Worm (Caenorhabditis elegans) whole organism, late embryonic: ENCODE data around the gene F18C5.9.
A peak's percentile ranks its signal among the peaks of the same experiment; 100 is the strongest.

Experiments
- K09A11.1 ChIP-seq: sonication (generic microtip); optimal IDR thresholded peaks from 2 replicates; lab custom pipeline; 2017; ENCODE audit warnings: antibody characterized with exemption, mild to moderate bottlenecking, missing genetic modification characterization, missing compliant biosample characterization; ENCODE audit not compliant: insufficient read depth
- T23F11.4 ChIP-seq: fragments of 200-800 bp; sonication (Bioruptor generic); optimal IDR thresholded peaks from 2 replicates; lab custom pipeline; 2018; ENCODE audit warnings: mild to moderate bottlenecking, missing genetic modification characterization, missing compliant biosample characterization
- Y22D7AL.16 ChIP-seq: sonication (generic microtip); optimal IDR thresholded peaks from 2 replicates; lab custom pipeline; 2016; ENCODE audit warnings: missing genetic modification characterization, missing compliant biosample characterization
- ceh-19 ChIP-seq: fragments of 200-800 bp; sonication (Bioruptor generic); optimal IDR thresholded peaks from 2 replicates; lab custom pipeline; 2018; ENCODE audit warnings: mild to moderate bottlenecking, missing genetic modification characterization, missing compliant biosample characterization
- ceh-2 ChIP-seq: sonication (generic microtip); optimal IDR thresholded peaks from 2 replicates; lab custom pipeline; 2016; ENCODE audit warnings: missing genotype, missing genetic modification characterization, missing compliant biosample characterization
- ceh-22 ChIP-seq: sonication (generic microtip); optimal IDR thresholded peaks from 2 replicates; lab custom pipeline; 2017; ENCODE audit warnings: missing biosample characterization, missing genetic modification characterization
- ceh-24 ChIP-seq: sonication (generic microtip); optimal IDR thresholded peaks from 2 replicates; lab custom pipeline; 2016; ENCODE audit warnings: mild to moderate bottlenecking, missing genetic modification characterization, missing compliant biosample characterization
- ceh-31 ChIP-seq: sonication (generic microtip); optimal IDR thresholded peaks from 2 replicates; lab custom pipeline; 2016; ENCODE audit warnings: missing genetic modification characterization, missing compliant biosample characterization
- ceh-45 ChIP-seq: fragments of 200-800 bp; sonication (Bioruptor generic); IDR thresholded peaks from 2 replicates; pipeline ENCODE4 v1.3.6; 2022; ENCODE audit warnings: missing genetic modification reagents, missing genetic modification characterization, missing compliant biosample characterization
- ceh-48 ChIP-seq: sonication (generic microtip); optimal IDR thresholded peaks from 2 replicates; lab custom pipeline; 2016; ENCODE audit warnings: missing genetic modification characterization, inconsistent platforms, missing compliant biosample characterization
- ceh-6 ChIP-seq: fragments of 200-800 bp; sonication (Bioruptor generic); optimal IDR thresholded peaks from 2 replicates; lab custom pipeline; 2018; ENCODE audit warnings: mild to moderate bottlenecking, missing genetic modification characterization, missing compliant biosample characterization
- dmd-4 ChIP-seq: sonication (generic microtip); optimal IDR thresholded peaks from 2 replicates; lab custom pipeline; 2016; ENCODE audit warnings: borderline replicate concordance, missing genetic modification characterization, missing compliant biosample characterization
- elt-2 ChIP-seq: sonication (generic microtip); optimal IDR thresholded peaks from 2 replicates; lab custom pipeline; 2016; ENCODE audit warnings: missing genetic modification reagents, missing genetic modification characterization, missing compliant biosample characterization
- fax-1 ChIP-seq: sonication (generic microtip); optimal IDR thresholded peaks from 2 replicates; lab custom pipeline; 2016; ENCODE audit warnings: missing genotype, missing genetic modification characterization, missing compliant biosample characterization
- fkh-10 ChIP-seq: fragments of 150-350 bp; optimal IDR thresholded peaks from 2 replicates; lab custom pipeline; 2014; ENCODE audit warnings: missing biosample characterization, missing genetic modification reagents, missing genetic modification characterization
- fkh-6 ChIP-seq: sonication (generic microtip); optimal IDR thresholded peaks from 2 replicates; lab custom pipeline; 2016; ENCODE audit warnings: missing genetic modification characterization, missing compliant biosample characterization
- gmeb-2 ChIP-seq: sonication (generic microtip); optimal IDR thresholded peaks from 2 replicates; lab custom pipeline; 2016; ENCODE audit warnings: missing genetic modification characterization, inconsistent platforms, missing compliant biosample characterization
- hlh-15 ChIP-seq: sonication (generic microtip); optimal IDR thresholded peaks from 2 replicates; lab custom pipeline; 2016; ENCODE audit warnings: missing genetic modification characterization, missing compliant biosample characterization
- hlh-6 ChIP-seq: sonication (generic microtip); optimal IDR thresholded peaks from 2 replicates; lab custom pipeline; 2016; ENCODE audit warnings: missing genotype, missing genetic modification characterization, missing compliant biosample characterization
- hlh-8 ChIP-seq: sonication (generic microtip); optimal IDR thresholded peaks from 2 replicates; lab custom pipeline; 2016; ENCODE audit warnings: missing genotype, missing genetic modification characterization, missing compliant biosample characterization
- nfya-1 ChIP-seq: sonication (generic microtip); optimal IDR thresholded peaks from 2 replicates; lab custom pipeline; 2017; ENCODE audit warnings: missing genetic modification characterization, mild to moderate bottlenecking, missing compliant biosample characterization, antibody characterized with exemption, moderate library complexity
- nhr-11 ChIP-seq: fragments of 150-350 bp; optimal IDR thresholded peaks from 2 replicates; lab custom pipeline; 2014; ENCODE audit warnings: missing biosample characterization, missing genetic modification characterization
- npax-4 ChIP-seq: sonication (generic microtip); optimal IDR thresholded peaks from 2 replicates; lab custom pipeline; 2016; ENCODE audit warnings: missing genetic modification characterization, missing compliant biosample characterization
- pag-3 ChIP-seq: sonication (generic microtip); optimal IDR thresholded peaks from 2 replicates; lab custom pipeline; 2016; ENCODE audit warnings: missing compliant biosample characterization, missing genetic modification characterization, borderline replicate concordance
- pat-9 ChIP-seq: fragments of 200-800 bp; sonication (Bioruptor generic); optimal IDR thresholded peaks from 2 replicates; lab custom pipeline; 2018; ENCODE audit warnings: mild to moderate bottlenecking, missing genetic modification characterization, moderate library complexity, missing compliant biosample characterization
- pha-2 ChIP-seq: sonication (generic microtip); optimal IDR thresholded peaks from 2 replicates; lab custom pipeline; 2017; ENCODE audit warnings: mild to moderate bottlenecking, missing genetic modification characterization, missing compliant biosample characterization
- pqm-1 ChIP-seq: sonication (generic microtip); optimal IDR thresholded peaks from 2 replicates; lab custom pipeline; 2016; ENCODE audit warnings: missing genetic modification characterization, missing compliant biosample characterization
- pros-1 ChIP-seq: fragments of 150-350 bp; optimal IDR thresholded peaks from 2 replicates; lab custom pipeline; 2014; ENCODE audit warnings: missing biosample characterization, missing genetic modification reagents, missing genetic modification characterization
- rnt-1 ChIP-seq: sonication (generic microtip); optimal IDR thresholded peaks from 2 replicates; lab custom pipeline; 2016; ENCODE audit warnings: missing genetic modification characterization, missing compliant biosample characterization
- sdc-2 ChIP-seq: sonication (generic microtip); optimal IDR thresholded peaks from 2 replicates; lab custom pipeline; 2016; ENCODE audit warnings: missing genotype, missing genetic modification characterization, missing compliant biosample characterization
- syd-9 ChIP-seq: sonication (generic microtip); optimal IDR thresholded peaks from 2 replicates; lab custom pipeline; 2016; ENCODE audit warnings: mild to moderate bottlenecking, missing genetic modification characterization, moderate library complexity, missing compliant biosample characterization
- tbx-7 ChIP-seq: sonication (generic microtip); optimal IDR thresholded peaks from 2 replicates; lab custom pipeline; 2016; ENCODE audit warnings: missing genotype, missing genetic modification characterization, missing compliant biosample characterization
- ttx-3 ChIP-seq: sonication (generic microtip); optimal IDR thresholded peaks from 2 replicates; lab custom pipeline; 2016; ENCODE audit warnings: missing genetic modification reagents, missing genetic modification characterization, missing compliant biosample characterization
- unc-42 ChIP-seq: sonication (generic microtip); optimal IDR thresholded peaks from 2 replicates; lab custom pipeline; 2016; ENCODE audit warnings: missing genotype, missing genetic modification characterization, missing compliant biosample characterization
- unc-55 ChIP-seq: sonication (generic microtip); optimal IDR thresholded peaks from 2 replicates; lab custom pipeline; 2017; ENCODE audit warnings: missing biosample characterization, missing genetic modification reagents, missing genetic modification characterization
- unc-86 ChIP-seq: sonication (generic microtip); optimal IDR thresholded peaks from 2 replicates; lab custom pipeline; 2016; ENCODE audit warnings: missing genetic modification characterization, missing compliant biosample characterization
- zip-5 ChIP-seq: sonication (generic microtip); optimal IDR thresholded peaks from 2 replicates; lab custom pipeline; 2016; ENCODE audit warnings: missing genetic modification characterization, missing compliant biosample characterization

The F18C5.9 gene

DNA sequence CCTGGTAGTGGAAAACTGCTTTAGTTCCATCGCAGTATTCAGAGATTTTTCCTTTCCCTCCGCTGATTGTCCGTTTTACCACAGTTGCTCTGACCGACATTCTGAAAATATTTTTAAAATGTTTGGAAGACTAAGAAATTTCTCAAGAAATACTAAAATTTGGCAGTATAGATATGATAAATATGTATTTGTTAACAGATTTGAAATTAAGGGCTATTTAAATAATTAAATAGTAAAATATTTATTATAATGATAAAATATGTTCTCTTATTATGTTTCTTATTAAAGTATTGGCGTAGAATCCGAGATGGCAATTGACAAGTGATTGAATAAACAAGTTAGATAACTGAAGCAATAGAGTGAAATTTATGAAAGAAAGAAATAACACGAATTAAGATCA lies 27.2 kb downstream of the F18C5.9 start, which contains the start of gene aipr-1:
aipr-1 (minus strand) TSS at position 101 of the 400 bp plus-strand sequence.
- no peak for TF ChIP-seq syd-9 (tag; lab: Kevin White, UChicago)
- no peak for TF ChIP-seq rnt-1 (tag; lab: Kevin White, UChicago)
- TF ChIP-seq elt-2 (tag; lab: Kevin White, UChicago): no peak
- TF ChIP-seq zip-5: no peak
- no peak for TF ChIP-seq nhr-11 (tag; lab: Kevin White, UChicago)
- TF ChIP-seq pros-1 (tag; lab: Kevin White, UChicago): no peak
- TF ChIP-seq pag-3 (tag; lab: Kevin White, UChicago): no peak
- no peak for TF ChIP-seq unc-55 (GFP tag; lab: Kevin White, UChicago)
- TF ChIP-seq unc-86 (tag; lab: Kevin White, UChicago): no peak
- TF ChIP-seq gmeb-2 (tag; lab: Kevin White, UChicago): no peak
- no peak for TF ChIP-seq hlh-8 (tag; lab: Kevin White, UChicago)
- no peak for TF ChIP-seq fkh-6 (tag; lab: Kevin White, UChicago)
- TF ChIP-seq T23F11.4 (GFP tag; lab: Kevin White, UChicago): no peak

DNA sequence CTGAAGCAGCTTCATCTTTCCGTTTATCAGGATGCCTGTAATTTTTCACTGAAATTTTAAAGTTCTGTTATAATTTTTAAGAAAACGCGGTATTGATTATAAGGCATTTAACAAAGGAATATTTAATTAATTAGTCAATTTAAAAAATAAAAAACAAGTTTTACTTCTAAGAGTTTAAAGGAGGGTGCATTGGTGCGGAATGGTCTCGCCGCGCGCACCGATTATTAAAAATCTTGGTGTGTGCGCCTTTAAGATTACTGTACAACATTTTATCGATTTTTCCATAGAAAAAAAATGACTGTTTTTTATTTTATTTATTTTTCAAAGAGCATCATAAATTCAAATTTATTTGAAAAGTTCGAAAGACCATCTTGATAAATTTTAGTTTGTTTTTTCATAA lies 30.6 kb downstream of the F18C5.9 start:
- TF ChIP-seq ttx-3 (tag; lab: Kevin White, UChicago): no peak
- TF ChIP-seq tbx-7: no peak
- no peak for TF ChIP-seq ceh-22 (tag; lab: Kevin White, UChicago)
- TF ChIP-seq unc-55 (GFP tag; lab: Kevin White, UChicago): no peak
- TF ChIP-seq ceh-19 (GFP tag; lab: Kevin White, UChicago): no peak
- no peak for TF ChIP-seq T23F11.4 (GFP tag; lab: Kevin White, UChicago)
- TF ChIP-seq ceh-31: no peak
- TF ChIP-seq ceh-24 (tag; lab: Kevin White, UChicago): no peak
- TF ChIP-seq fax-1 (tag; lab: Kevin White, UChicago): no peak
- no peak for TF ChIP-seq ceh-6 (GFP tag; lab: Kevin White, UChicago)

DNA sequence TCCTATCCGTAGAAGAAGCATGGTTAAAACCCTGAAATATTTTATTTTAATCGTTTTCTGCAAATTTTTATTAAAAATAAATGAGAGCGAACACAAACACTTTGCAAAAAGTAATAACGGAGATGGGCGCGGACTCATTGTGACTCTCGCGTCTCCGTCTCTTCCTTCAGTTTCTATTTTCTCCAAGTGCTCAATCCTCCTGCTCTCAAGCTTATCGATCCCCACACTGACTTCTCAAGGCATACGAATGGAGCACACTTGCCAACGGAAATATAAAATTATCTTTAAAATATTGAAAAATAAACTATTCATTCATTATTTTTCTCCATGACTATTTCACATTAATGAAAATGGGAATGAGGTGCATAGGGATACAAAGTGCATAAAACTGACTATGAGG lies 31.1 kb downstream of the F18C5.9 start, which contains the start of gene dnj-8:
dnj-8 (minus strand) TSS at position 31 of the 400 bp plus-strand sequence.
- TF ChIP-seq ceh-48 (tag; lab: Kevin White, UChicago) (peak; percentile 65), ceh-2 (no peak), npax-4 (tag; lab: Kevin White, UChicago) (no peak), hlh-8 (tag; lab: Kevin White, UChicago) (no peak), nfya-1 (tag; lab: Kevin White, UChicago) (peak; percentile 41)

DNA sequence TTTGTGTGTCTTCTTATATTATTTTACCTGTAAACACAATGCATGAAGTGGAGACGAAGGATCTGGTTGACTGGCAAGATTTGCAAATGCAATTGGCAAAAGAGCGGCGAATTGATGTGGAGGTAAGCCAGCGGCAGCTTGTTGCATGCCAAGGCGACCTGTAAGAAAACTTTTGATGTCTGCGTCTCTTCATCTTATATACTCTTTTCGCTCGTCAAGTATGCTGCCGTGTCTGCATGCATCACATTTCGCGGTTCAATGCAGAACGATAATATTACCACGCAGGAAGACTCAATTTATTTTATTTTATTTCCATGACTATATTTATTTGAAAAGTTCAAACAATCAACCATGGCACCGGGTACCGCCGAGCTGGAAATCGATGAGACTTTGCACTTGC lies 34.0 kb downstream of the F18C5.9 start, which contains the start of gene vps-33.2:
vps-33.2 (plus strand) TSS at position 244 of the 400 bp plus-strand sequence.
- TF ChIP-seq nfya-1 (tag; lab: Kevin White, UChicago): peak; percentile 34
- no peak for TF ChIP-seq pat-9 (tag; lab: Kevin White, UChicago)

DNA sequence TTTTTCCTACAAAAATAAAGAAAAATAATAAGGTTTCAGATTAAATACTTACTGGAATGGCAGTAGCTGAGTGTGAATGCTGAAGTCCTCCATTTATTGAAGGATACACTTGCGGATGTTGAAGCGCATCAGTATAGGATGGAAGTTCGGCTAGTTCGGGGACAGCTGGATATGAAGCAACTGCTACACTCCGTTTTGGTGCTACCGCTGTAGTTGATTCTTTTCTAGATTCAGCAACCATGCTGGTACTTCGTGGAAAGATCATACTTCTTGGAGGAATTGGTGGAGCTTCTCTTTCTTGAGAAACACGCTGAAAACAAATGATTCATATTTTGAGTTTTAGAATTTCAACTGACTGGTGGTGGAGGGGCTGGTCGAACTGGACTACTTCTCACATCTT lies 41.7 kb downstream of the F18C5.9 start:
- TF ChIP-seq ttx-3 (tag; lab: Kevin White, UChicago): no peak
- TF ChIP-seq hlh-15 (tag; lab: Kevin White, UChicago): no peak
- no peak for TF ChIP-seq dmd-4
- no peak for TF ChIP-seq syd-9 (tag; lab: Kevin White, UChicago)
- TF ChIP-seq T23F11.4 (GFP tag; lab: Kevin White, UChicago): no peak
- no peak for TF ChIP-seq unc-42
- no peak for TF ChIP-seq tbx-7
- no peak for TF ChIP-seq hlh-8 (tag; lab: Kevin White, UChicago)
- no peak for TF ChIP-seq gmeb-2 (tag; lab: Kevin White, UChicago)
- TF ChIP-seq sdc-2 (tag; lab: Kevin White, UChicago): no peak
- no peak for TF ChIP-seq fkh-6 (tag; lab: Kevin White, UChicago)
- TF ChIP-seq ceh-45 (GFP tag; lab: Robert Waterston, UW): no peak
- no peak for TF ChIP-seq hlh-6 (tag; lab: Kevin White, UChicago)
- TF ChIP-seq K09A11.1 (tag; lab: Kevin White, UChicago): no peak
- TF ChIP-seq Y22D7AL.16 (tag; lab: Kevin White, UChicago): no peak
- no peak for TF ChIP-seq fkh-10 (GFP tag; lab: Kevin White, UChicago)
- no peak for TF ChIP-seq pqm-1 (tag; lab: Kevin White, UChicago)
- no peak for TF ChIP-seq nhr-11 (tag; lab: Kevin White, UChicago)
- no peak for TF ChIP-seq zip-5
- no peak for TF ChIP-seq pha-2 (tag; lab: Kevin White, UChicago)
